Worm (Caenorhabditis elegans): ENCODE results near the gene K02D10.3.

ce11 chrIII:8782744-8783143, 11.0 kb upstream of the K02D10.3 start:
- TF ChIP-seq him-1 (tag; optimal IDR thresholded peaks at IDR 0.05) (no peak), W03F9.2 (tag; optimal IDR thresholded peaks at IDR 0.05) (no peak)

Measured in whole organism, L4/young adult.